Worm (Caenorhabditis elegans): ENCODE data around the gene ift-43.
A peak's percentile ranks its signal among the peaks of the same experiment; 100 is the strongest.

Gene ift-43

DNA sequence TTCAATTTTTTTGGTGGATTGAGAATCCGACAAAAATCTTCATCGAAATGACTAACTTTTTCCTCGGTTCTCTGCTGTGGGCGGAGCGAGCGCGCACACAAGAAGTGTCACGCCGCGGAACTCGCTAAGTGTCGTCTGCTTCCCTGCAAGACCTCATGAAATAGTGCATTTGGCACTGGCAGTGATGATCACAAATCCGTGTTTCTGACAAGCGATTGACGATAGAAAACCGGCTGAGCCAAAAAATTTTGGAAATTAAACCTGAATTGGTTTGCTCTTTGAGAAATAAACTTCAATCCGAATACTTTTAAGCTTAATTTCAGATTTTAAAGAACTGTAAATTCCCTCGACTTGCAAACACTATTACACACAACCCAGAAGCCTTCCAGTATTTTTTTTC is 40.9 kb upstream of the ift-43 start (continued):
- TF ChIP-seq daf-16 (GFP tag; optimal IDR thresholded peaks at IDR 0.05) (no peak), daf-16 (tag; optimal IDR thresholded peaks at IDR 0.05) (peak; percentile 60), F37D6.2 (tag; optimal IDR thresholded peaks at IDR 0.05) (no peak), unc-130 (GFP tag; optimal IDR thresholded peaks at IDR 0.05) (no peak), ceh-44 (GFP tag; IDR thresholded peaks at IDR 0.05) (peak; percentile 93), jun-1 (tag; optimal IDR thresholded peaks at IDR 0.05) (peak; percentile 30), php-3 (GFP tag; IDR thresholded peaks at IDR 0.05) (peak; percentile 45; the same call in 1 of the 2 replicates), hmg-1.1 (GFP tag; IDR thresholded peaks at IDR 0.05) (peak; percentile 44; the same call in 1 of the 2 replicates), Y75B8A.6 (GFP tag; IDR thresholded peaks at IDR 0.05) (no peak), set-16 (GFP tag; IDR thresholded peaks at IDR 0.05) (no peak), nhr-11 (tag; optimal IDR thresholded peaks at IDR 0.05) (peak; percentile 0), gei-8 (GFP tag; optimal IDR thresholded peaks at IDR 0.05) (no peak), skn-1 (tag; optimal IDR thresholded peaks at IDR 0.05) (no peak), hlh-11 (tag; optimal IDR thresholded peaks at IDR 0.05) (peak; percentile 64), ztf-7 (tag; optimal IDR thresholded peaks at IDR 0.05) (peak; percentile 27), hif-1 (tag; optimal IDR thresholded peaks at IDR 0.05) (no peak), Y48G9A.11 (GFP tag; IDR thresholded peaks at IDR 0.05) (0 out of 2 replicates have a peak, but pooled peaks have one; percentile 39), nhr-102 (tag; optimal IDR thresholded peaks at IDR 0.05) (peak; percentile 66), zfp-3 (GFP tag; conservative IDR thresholded peaks at IDR 0.05) (no peak)

ce11 chrII:5698869-5699268 is 38.3 kb upstream of the ift-43 start, which contains the start of the genes C25H3.10 and C25H3.1:
C25H3.10 (minus strand) TSS chrII:5698969.
C25H3.1 (plus strand) TSS chrII:5699071.
- TF ChIP-seq fos-1 (tag; optimal IDR thresholded peaks at IDR 0.05) (no peak), hlh-30 (tag; optimal IDR thresholded peaks at IDR 0.05; ENCODE audit: insufficient read depth) (peak; percentile 19), nhr-28 (tag; optimal IDR thresholded peaks at IDR 0.05) (peak; percentile 12)

DNA sequence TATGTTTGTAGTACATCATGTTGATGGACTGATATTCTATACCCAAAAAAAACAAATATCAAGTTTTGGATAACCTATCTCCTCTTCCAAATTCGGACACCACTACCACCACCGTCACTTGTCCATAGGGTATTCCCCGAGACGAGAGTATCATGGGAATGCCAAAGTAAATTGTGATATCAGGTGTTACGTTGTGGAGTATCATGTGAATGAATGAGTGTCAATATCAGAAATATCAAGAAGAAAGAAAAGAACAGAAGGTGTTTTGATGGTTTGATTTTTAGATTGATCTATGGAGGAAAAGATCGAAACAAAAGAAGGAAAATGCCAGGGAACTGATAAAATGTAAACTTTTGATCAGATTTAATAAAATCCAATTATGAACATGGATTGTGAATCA is 37.7 kb upstream of the ift-43 start:
- TF ChIP-seq hlh-30 (tag; optimal IDR thresholded peaks at IDR 0.05; ENCODE audit: insufficient read depth): peak; percentile 90
- no peak for TF ChIP-seq lin-38 (GFP tag; IDR thresholded peaks at IDR 0.05)
- TF ChIP-seq nhr-28 (tag; optimal IDR thresholded peaks at IDR 0.05): peak; percentile 70
- TF ChIP-seq hlh-11 (tag; optimal IDR thresholded peaks at IDR 0.05): peak; percentile 51
- peak; percentile 21 for TF ChIP-seq nhr-77 (tag; optimal IDR thresholded peaks at IDR 0.05)
- peak; percentile 31 for TF ChIP-seq mxl-3 (GFP tag; optimal IDR thresholded peaks at IDR 0.05)
- peak; percentile 30 for TF ChIP-seq nhr-6 (tag; optimal IDR thresholded peaks at IDR 0.05)
- no peak for TF ChIP-seq arid-1 (GFP tag; conservative IDR thresholded peaks at IDR 0.05)
- TF ChIP-seq dmd-6 (GFP tag; IDR thresholded peaks at IDR 0.05): peak; percentile 78
- no peak for TF ChIP-seq snpc-1.2 (GFP tag; IDR thresholded peaks at IDR 0.05)
- peak in 1 of 2 experiments; percentile 50 for TF ChIP-seq mdl-1 (tag; optimal IDR thresholded peaks at IDR 0.05)
- TF ChIP-seq dve-1 (tag; optimal IDR thresholded peaks at IDR 0.05; ENCODE audit: insufficient read depth): peak; percentile 52
- TF ChIP-seq mep-1 (tag; optimal IDR thresholded peaks at IDR 0.05): peak; percentile 7
- no peak for TF ChIP-seq unc-62 (GFP tag; optimal IDR thresholded peaks at IDR 0.05 in 1 of 2)
- TF ChIP-seq unc-62 (tag; optimal IDR thresholded peaks at IDR 0.05): no peak
- peak; percentile 80 for TF ChIP-seq aha-1 (tag)
- peak; percentile 47 for TF ChIP-seq nhr-11 (tag; optimal IDR thresholded peaks at IDR 0.05)
- no peak for TF ChIP-seq lim-7 (GFP tag; IDR thresholded peaks at IDR 0.05)

- TF ChIP-seq F44E2.7 (GFP tag; IDR thresholded peaks at IDR 0.05): no peak
- no peak for TF ChIP-seq aly-2 (tag; optimal IDR thresholded peaks at IDR 0.05)
- TF ChIP-seq arid-1 (GFP tag; conservative IDR thresholded peaks at IDR 0.05): no peak
- no peak for TF ChIP-seq mdt-29 (GFP tag; IDR thresholded peaks at IDR 0.05)
- no peak for TF ChIP-seq Y105C5A.15 (GFP tag; IDR thresholded peaks at IDR 0.05)
- TF ChIP-seq unc-62 (GFP tag; optimal IDR thresholded peaks at IDR 0.05 in 1 of 2): peak in 1 of 2 experiments; percentile 62
- TF ChIP-seq unc-62 (tag; optimal IDR thresholded peaks at IDR 0.05): no peak
- no peak for TF ChIP-seq R02D3.7 (tag; optimal IDR thresholded peaks at IDR 0.05)
- TF ChIP-seq lim-7 (GFP tag; IDR thresholded peaks at IDR 0.05): no peak
- no peak for TF ChIP-seq madf-9 (GFP tag; conservative IDR thresholded peaks at IDR 0.05)
- TF ChIP-seq daf-8 (GFP tag; IDR thresholded peaks at IDR 0.05): no peak
- TF ChIP-seq dmd-6 (GFP tag; IDR thresholded peaks at IDR 0.05): no peak
- no peak for TF ChIP-seq zfp-3 (GFP tag; conservative IDR thresholded peaks at IDR 0.05)
- TF ChIP-seq aha-1 (tag): peak; percentile 56
These were observed 36.8 kb upstream of the ift-43 start for ce11 chrII:5697338-5697737.
